Fruit fly (Drosophila melanogaster) whole organism, embryonic: Measurements from ENCODE around the gene mgr.

ENCODE experiments used
- Atf6 ChIP-seq: fragments of 200-800 bp; sonication (Bioruptor generic); IDR thresholded peaks from 2 replicates; pipeline ENCODE4 v1.3.6; 2022; ENCODE audit warnings: missing biosample characterization, missing genetic modification characterization
- CG10209 ChIP-seq: fragments of 200-800 bp; sonication (Bioruptor generic); optimal IDR thresholded peaks from 3 replicates; lab custom pipeline; 2017; ENCODE audit warnings: missing biosample characterization, mild to moderate bottlenecking, missing genetic modification characterization, missing genetic modification reagents
- CG1024 ChIP-seq: fragments of 200-800 bp; sonication (Bioruptor generic); IDR thresholded peaks from 2 replicates; pipeline ENCODE4 v1.3.6; 2022; ENCODE audit warnings: missing biosample characterization, missing genetic modification characterization
- CG11247 ChIP-seq: fragments of 200-800 bp; sonication (Bioruptor generic); IDR thresholded peaks from 2 replicates; pipeline ENCODE4 v1.3.6; 2022; ENCODE audit warnings: missing biosample characterization, missing genetic modification characterization
- CG11723 ChIP-seq: fragments of 200-800 bp; sonication (Bioruptor generic); optimal IDR thresholded peaks from 2 replicates; lab custom pipeline; 2017; ENCODE audit warnings: missing biosample characterization, mild to moderate bottlenecking, missing genetic modification characterization
- CG13296 ChIP-seq: fragments of 200-800 bp; sonication (Bioruptor generic); optimal IDR thresholded peaks from 3 replicates; lab custom pipeline; 2018; ENCODE audit warnings: missing biosample characterization, mild to moderate bottlenecking, missing genetic modification characterization
- CG1602 ChIP-seq: fragments of 200-800 bp; sonication (Bioruptor generic); optimal IDR thresholded peaks from 3 replicates; lab custom pipeline; 2016; ENCODE audit warnings: missing biosample characterization, missing genetic modification characterization
- CG17359 ChIP-seq: fragments of 200-800 bp; sonication (Bioruptor generic); optimal IDR thresholded peaks from 3 replicates; lab custom pipeline; 2018; ENCODE audit warnings: missing biosample characterization, mild to moderate bottlenecking, missing genetic modification characterization, moderate library complexity
- CG1792 ChIP-seq: fragments of 200-800 bp; sonication (Bioruptor generic); optimal IDR thresholded peaks from 2 replicates; lab custom pipeline; 2016; ENCODE audit warnings: missing biosample characterization, missing genetic modification characterization
- CG1832 ChIP-seq: fragments of 200-800 bp; sonication (Bioruptor generic); optimal IDR thresholded peaks from 2 replicates; lab custom pipeline; 2017; ENCODE audit warnings: missing biosample characterization, mild to moderate bottlenecking, missing genetic modification characterization, inconsistent platforms
- CG2712 ChIP-seq: fragments of 200-800 bp; optimal IDR thresholded peaks from 3 replicates; lab custom pipeline; 2019; ENCODE audit warnings: missing biosample characterization, mild to moderate bottlenecking, missing genetic modification characterization, moderate library complexity
- CG34224 ChIP-seq: fragments of 200-800 bp; sonication (Bioruptor generic); IDR thresholded peaks from 3 replicates; pipeline ENCODE4 v1.3.6; 2022; ENCODE audit warnings: missing biosample characterization, missing genetic modification characterization; ENCODE audit not compliant: partially characterized antibody
- CG3726 ChIP-seq: fragments of 200-800 bp; sonication (Bioruptor generic); IDR thresholded peaks from 3 replicates; pipeline ENCODE4, ENCODE4 v1.3.6; 2022; ENCODE audit warnings: missing biosample characterization, missing genetic modification characterization
- CG5953 ChIP-seq: fragments of 200-800 bp; sonication (Bioruptor generic); IDR thresholded peaks from 2 replicates; pipeline ENCODE4 v1.3.6; 2022; ENCODE audit warnings: missing biosample characterization, missing genetic modification characterization
- CG8944 ChIP-seq: fragments of 200-800 bp; sonication (Bioruptor generic); optimal IDR thresholded peaks from 3 replicates; lab custom pipeline; 2016; ENCODE audit warnings: missing biosample characterization, missing genetic modification characterization
- Dbx ChIP-seq: fragments of 200-800 bp; sonication (Bioruptor generic); IDR thresholded peaks from 3 replicates; pipeline ENCODE4 v1.3.6; 2022; ENCODE audit warnings: missing biosample characterization, missing genetic modification characterization
- Dek ChIP-seq: fragments of 200-800 bp; sonication (Bioruptor generic); optimal IDR thresholded peaks from 3 replicates; lab custom pipeline; 2019; ENCODE audit warnings: missing biosample characterization, mild to moderate bottlenecking, missing genetic modification characterization, moderate library complexity
- Fer2 ChIP-seq: fragments of 200-800 bp; sonication (Bioruptor generic); optimal IDR thresholded peaks from 2 replicates; lab custom pipeline; 2018; ENCODE audit warnings: missing biosample characterization, mild to moderate bottlenecking, missing genetic modification characterization, moderate library complexity
- H2.0 ChIP-seq: fragments of 200-800 bp; sonication (Bioruptor generic); IDR thresholded peaks from 2 replicates; pipeline ENCODE4 v1.3.6; 2022; ENCODE audit warnings: missing biosample characterization, missing genetic modification characterization
- HHEX ChIP-seq: fragments of 200-800 bp; sonication (Bioruptor generic); optimal IDR thresholded peaks from 3 replicates; lab custom pipeline; 2017; ENCODE audit warnings: missing biosample characterization, mild to moderate bottlenecking, missing genetic modification characterization, missing genetic modification reagents
- HLH4C ChIP-seq: fragments of 200-800 bp; sonication (Bioruptor generic); IDR thresholded peaks from 3 replicates; pipeline ENCODE4 v1.3.6; 2022; ENCODE audit warnings: missing biosample characterization, missing genetic modification characterization; ENCODE audit not compliant: partially characterized antibody
- HLHmδ ChIP-seq: fragments of 200-800 bp; sonication (Bioruptor generic); optimal IDR thresholded peaks from 2 replicates; lab custom pipeline; 2018; ENCODE audit warnings: missing biosample characterization, mild to moderate bottlenecking, missing genetic modification characterization, moderate library complexity
- Mrtf ChIP-seq: fragments of 200-800 bp; sonication (Bioruptor generic); IDR thresholded peaks from 3 replicates; pipeline ENCODE4 v1.3.6; 2022; ENCODE audit warnings: missing biosample characterization, missing genetic modification characterization
- NK7.1 ChIP-seq: fragments of 200-800 bp; sonication (Bioruptor generic); optimal IDR thresholded peaks from 3 replicates; lab custom pipeline; 2016; ENCODE audit warnings: missing biosample characterization, missing genetic modification characterization
- Opbp ChIP-seq: fragments of 200-800 bp; sonication (Bioruptor generic); IDR thresholded peaks from 3 replicates; pipeline ENCODE4 v1.3.6; 2022; ENCODE audit warnings: missing biosample characterization, missing genetic modification characterization; ENCODE audit not compliant: partially characterized antibody
- PHDP ChIP-seq: fragments of 200-800 bp; sonication (Bioruptor generic); optimal IDR thresholded peaks from 3 replicates; lab custom pipeline; 2018; ENCODE audit warnings: missing biosample characterization, mild to moderate bottlenecking, missing genetic modification characterization, moderate library complexity
- Pdp1 ChIP-seq, 2 experiments: fragments of 200-800 bp; sonication (Bioruptor generic); optimal IDR thresholded peaks; 3 replicates each; lab custom pipeline; 2016; ENCODE audit warnings: missing biosample characterization in 2 of 2, missing genetic modification characterization in 2 of 2, mild to moderate bottlenecking in 1 of 2, moderate library complexity in 1 of 2
- Rfx ChIP-seq: fragments of 200-800 bp; sonication (Bioruptor generic); IDR thresholded peaks from 2 replicates; pipeline ENCODE4 v1.3.6; 2022; ENCODE audit warnings: missing biosample characterization, missing genetic modification characterization
- Trl ChIP-seq, 3 experiments: fragments of >200 bp in 2 of 3; fragments of 200-800 bp in 1 of 3; sonication (Bioruptor generic) in 1 of 3; optimal IDR thresholded peaks; 2 replicates in 1 of 3; 3 replicates in 2 of 3; lab custom pipeline; 2016 to 2017; ENCODE audit warnings: missing biosample characterization in 1 of 3, missing genetic modification characterization in 1 of 3
- btn ChIP-seq: fragments of 200-800 bp; sonication (Bioruptor generic); optimal IDR thresholded peaks from 2 replicates; lab custom pipeline; 2016; ENCODE audit warnings: missing biosample characterization, missing genetic modification characterization
- da ChIP-seq: fragments of 200-800 bp; sonication (Bioruptor generic); optimal IDR thresholded peaks from 2 replicates; lab custom pipeline; 2016; ENCODE audit warnings: missing biosample characterization, missing genetic modification characterization
- dmrt99B ChIP-seq: fragments of 200-800 bp; sonication (Bioruptor generic); optimal IDR thresholded peaks from 2 replicates; lab custom pipeline; 2018; ENCODE audit warnings: missing biosample characterization, mild to moderate bottlenecking, missing genetic modification characterization, moderate library complexity
- dpn ChIP-seq, 2 experiments: fragments of 200-800 bp; sonication (Bioruptor generic); optimal IDR thresholded peaks; 3 replicates each; lab custom pipeline; 2016; ENCODE audit warnings: missing biosample characterization in 2 of 2, missing genetic modification characterization in 2 of 2
- eve ChIP-seq, 2 experiments: fragments of >200 bp; optimal IDR thresholded peaks; 2 replicates each; lab custom pipeline; 2017; ENCODE audit warnings: missing biosample characterization in 2 of 2, missing genetic modification characterization in 2 of 2
- gce ChIP-seq: fragments of 200-800 bp; sonication (Bioruptor generic); IDR thresholded peaks from 3 replicates; pipeline ENCODE4 v1.3.6; 2022; ENCODE audit warnings: missing biosample characterization, missing genetic modification characterization
- gcm2 ChIP-seq: fragments of 200-800 bp; sonication (Bioruptor generic); optimal IDR thresholded peaks from 2 replicates; lab custom pipeline; 2016; ENCODE audit warnings: missing biosample characterization, missing genetic modification characterization
- gsb ChIP-seq: fragments of 200-800 bp; sonication (Bioruptor generic); IDR thresholded peaks from 2 replicates; pipeline ENCODE4 v1.3.6; 2022; ENCODE audit warnings: missing biosample characterization, missing genetic modification characterization
- kni ChIP-seq: fragments of 200-800 bp; sonication (Bioruptor generic); optimal IDR thresholded peaks from 3 replicates; lab custom pipeline; 2017; ENCODE audit warnings: mild to moderate bottlenecking, missing biosample characterization, missing genetic modification reagents, missing genetic modification characterization
- lov ChIP-seq, 2 experiments: fragments of 200-800 bp in 1 of 2; fragments of >200 bp in 1 of 2; sonication (Bioruptor generic) in 1 of 2; IDR thresholded peaks in 1 of 2; optimal IDR thresholded peaks in 1 of 2; 2 replicates in 1 of 2; 3 replicates in 1 of 2; pipeline versions ENCODE4 v1.3.6 to Lab custom; 2017 to 2022; ENCODE audit warnings: missing biosample characterization in 1 of 2, missing genetic modification characterization in 1 of 2
- maf-S ChIP-seq: fragments of 200-800 bp; sonication (Bioruptor generic); optimal IDR thresholded peaks from 2 replicates; lab custom pipeline; 2016; ENCODE audit warnings: missing biosample characterization, missing genetic modification characterization
- org-1 ChIP-seq: fragments of 200-800 bp; sonication (Bioruptor generic); optimal IDR thresholded peaks from 2 replicates; lab custom pipeline; 2017; ENCODE audit warnings: missing biosample characterization, missing genetic modification characterization
- pan ChIP-seq, 4 experiments: fragments of >200 bp in 3 of 4; fragments of 200-800 bp in 1 of 4; sonication (Bioruptor generic) in 1 of 4; optimal IDR thresholded peaks in 3 of 4; IDR thresholded peaks in 1 of 4; 2 replicates each; pipeline versions ENCODE4 v1.3.6 to Lab custom; 2017 to 2022; ENCODE audit warnings: missing biosample characterization in 2 of 4, missing genetic modification characterization in 2 of 4, mixed read lengths in 1 of 4
- phol ChIP-seq: fragments of 200-800 bp; sonication (Bioruptor generic); optimal IDR thresholded peaks from 3 replicates; lab custom pipeline; 2018; ENCODE audit warnings: missing biosample characterization, mild to moderate bottlenecking, missing genetic modification characterization, moderate library complexity
- psq ChIP-seq: fragments of 200-800 bp; sonication (Bioruptor generic); optimal IDR thresholded peaks from 2 replicates; lab custom pipeline; 2017; ENCODE audit warnings: missing biosample characterization, missing genetic modification characterization
- salm ChIP-seq: fragments of 200-800 bp; sonication (Bioruptor generic); optimal IDR thresholded peaks from 2 replicates; lab custom pipeline; 2018; ENCODE audit warnings: missing biosample characterization, mild to moderate bottlenecking, missing genetic modification characterization
- shn ChIP-seq: fragments of 200-800 bp; sonication (Bioruptor generic); optimal IDR thresholded peaks from 3 replicates; lab custom pipeline; 2016; ENCODE audit warnings: missing biosample characterization, missing genetic modification characterization
- tup ChIP-seq: fragments of 200-800 bp; sonication (Bioruptor generic); optimal IDR thresholded peaks from 2 replicates; lab custom pipeline; 2016; ENCODE audit warnings: missing biosample characterization, mild to moderate bottlenecking, missing genetic modification characterization, moderate library complexity
- zen ChIP-seq: fragments of 200-800 bp; sonication (Bioruptor generic); optimal IDR thresholded peaks from 3 replicates; lab custom pipeline; 2018; ENCODE audit warnings: missing biosample characterization, mild to moderate bottlenecking, missing genetic modification characterization, moderate library complexity

The mgr gene

dm6 chr3R:11418568-11418967 is 8.9 kb upstream of the mgr start, which contains the start of the genes bumpel and CG45676:
Gene bumpel, minus strand, starts transcription at chr3R:11418668.
Gene CG45676, plus strand, starts transcription at chr3R:11418885.
- TF ChIP-seq lov (optimal IDR thresholded peaks at IDR 0.05; lab: Kevin White, UChicago) (no peak), lov (GFP tag; IDR thresholded peaks at IDR 0.05; lab: Robert Waterston, UW) (no peak), HLHmδ (no peak), Mrtf (no peak), CG11247 (GFP tag; lab: Robert Waterston, UW) (no peak), NK7.1 (GFP tag; lab: Kevin White, UChicago) (no peak), CG3726 (GFP tag; lab: Robert Waterston, UW) (no peak)

dm6 chr3R:11412371-11412770 is 2.7 kb upstream of the mgr start, which contains the start of gene Ipo9:
Gene Ipo9, plus strand, starts transcription at chr3R:11412522.
- no peak for TF ChIP-seq Rfx (GFP tag; lab: Robert Waterston, UW)
- no peak for TF ChIP-seq CG1024 (GFP tag; lab: Robert Waterston, UW)
- TF ChIP-seq PHDP (tag; lab: Kevin White, UChicago), result no peak
- no peak for TF ChIP-seq gce
- no peak for TF ChIP-seq CG10209 (GFP tag; lab: Kevin White, UChicago)
- TF ChIP-seq psq, result no peak
- no peak for TF ChIP-seq salm (tag; lab: Kevin White, UChicago)
- TF ChIP-seq HLH4C (GFP tag; lab: Robert Waterston, UW), result no peak
- no peak for TF ChIP-seq CG2712 (tag; lab: Kevin White, UChicago)
- TF ChIP-seq shn (GFP tag; lab: Kevin White, UChicago), result no peak
- TF ChIP-seq da (GFP tag; lab: Kevin White, UChicago), result no peak
- TF ChIP-seq HHEX, result no peak
- TF ChIP-seq phol (tag; lab: Kevin White, UChicago), result no peak
- no peak for TF ChIP-seq Fer2 (tag; lab: Kevin White, UChicago)
- no peak for TF ChIP-seq gcm2
- no peak for TF ChIP-seq eve (GFP tag; optimal IDR thresholded peaks at IDR 0.05; lab: Kevin White, UChicago)
- TF ChIP-seq zen (tag; lab: Kevin White, UChicago), result no peak
- TF ChIP-seq CG11723, result no peak
- no peak for TF ChIP-seq maf-S (GFP tag; lab: Kevin White, UChicago)
- no peak for TF ChIP-seq CG13296 (GFP tag; lab: Kevin White, UChicago)
- TF ChIP-seq Opbp (GFP tag; lab: Robert Waterston, UW), result no peak
- no peak for TF ChIP-seq btn
- TF ChIP-seq dmrt99B, result no peak
- no peak for TF ChIP-seq CG1602
- no peak for TF ChIP-seq CG5953
- no peak for TF ChIP-seq tup (GFP tag; lab: Kevin White, UChicago)
- peak; percentile 30; the same call in 1 of the 3 replicates for TF ChIP-seq CG34224 (GFP tag; lab: Robert Waterston, UW)
- TF ChIP-seq H2.0 (GFP tag; lab: Robert Waterston, UW), result no peak
- no peak for TF ChIP-seq dpn (GFP tag; optimal IDR thresholded peaks at IDR 0.05; lab: Kevin White, UChicago)
- no peak for TF ChIP-seq Dbx
- no peak for TF ChIP-seq Trl (optimal IDR thresholded peaks at IDR 0.05; lab: Kevin White, UChicago)
- no peak for TF ChIP-seq Trl (GFP tag; optimal IDR thresholded peaks at IDR 0.05; lab: Kevin White, UChicago)
- peak; percentile 74 for TF ChIP-seq CG17359 (tag; lab: Kevin White, UChicago)
- no peak for TF ChIP-seq Dek (tag; lab: Kevin White, UChicago)
- no peak for TF ChIP-seq pan (optimal IDR thresholded peaks at IDR 0.05; lab: Kevin White, UChicago)
- TF ChIP-seq pan (GFP tag; optimal IDR thresholded peaks at IDR 0.05 in 1 of 2, IDR thresholded peaks at IDR 0.05 in 1 of 2), result no peak
- TF ChIP-seq CG8944 (GFP tag; lab: Kevin White, UChicago), result no peak
- TF ChIP-seq CG1792, result no peak
- TF ChIP-seq kni (GFP tag; lab: Kevin White, UChicago), result no peak
- no peak for TF ChIP-seq gsb (GFP tag; lab: Robert Waterston, UW)
- no peak for TF ChIP-seq org-1 (GFP tag; lab: Kevin White, UChicago)
- no peak for TF ChIP-seq CG1832 (GFP tag; lab: Kevin White, UChicago)
- no peak for TF ChIP-seq Atf6
- TF ChIP-seq Pdp1 (GFP tag; optimal IDR thresholded peaks at IDR 0.05; lab: Kevin White, UChicago), result no peak
